Fruit fly (Drosophila melanogaster) whole organism, pupa: ENCODE results near the gene spg.

ENCODE experiments used
- CG10348 ChIP-seq: fragments of 200-800 bp; sonication (Bioruptor generic); IDR thresholded peaks from 2 replicates; pipeline ENCODE4 v1.3.6; 2022; ENCODE audit warnings: missing biosample characterization, missing genetic modification characterization
- CG12605 ChIP-seq: fragments of 200-800 bp; sonication (Bioruptor generic); IDR thresholded peaks from 2 replicates; pipeline ENCODE4 v1.3.6; 2022; ENCODE audit warnings: missing biosample characterization, missing genetic modification characterization
- CG13204 ChIP-seq: fragments of 200-800 bp; sonication (Bioruptor generic); optimal IDR thresholded peaks from 2 replicates; lab custom pipeline; 2018; ENCODE audit warnings: missing biosample characterization, mild to moderate bottlenecking, missing genetic modification characterization, moderate library complexity
- CG17806 ChIP-seq: fragments of 200-800 bp; sonication (Bioruptor generic); optimal IDR thresholded peaks from 2 replicates; lab custom pipeline; 2018; ENCODE audit warnings: missing biosample characterization, mild to moderate bottlenecking, missing genetic modification characterization, moderate library complexity
- CG34367 ChIP-seq: fragments of 200-800 bp; sonication (Bioruptor generic); optimal IDR thresholded peaks from 2 replicates; lab custom pipeline; 2018; ENCODE audit warnings: missing biosample characterization, mild to moderate bottlenecking, missing genetic modification characterization
- CG4496 ChIP-seq: fragments of 200-800 bp; sonication (Bioruptor generic); IDR thresholded peaks from 3 replicates; pipeline ENCODE4 v1.3.6; 2022; ENCODE audit warnings: missing biosample characterization, missing genetic modification characterization
- CG8301 ChIP-seq: fragments of 200-800 bp; sonication (Bioruptor generic); optimal IDR thresholded peaks from 2 replicates; lab custom pipeline; 2018; ENCODE audit warnings: missing biosample characterization, mild to moderate bottlenecking, missing genetic modification characterization
- D1 ChIP-seq: fragments of 200-800 bp; sonication (Bioruptor generic); optimal IDR thresholded peaks from 2 replicates; lab custom pipeline; 2018; ENCODE audit warnings: missing biosample characterization, mild to moderate bottlenecking, missing genetic modification characterization, moderate library complexity
- EcR ChIP-seq: fragments of 200-800 bp; sonication (Bioruptor generic); optimal IDR thresholded peaks from 3 replicates; lab custom pipeline; 2019; ENCODE audit warnings: missing biosample characterization, missing genetic modification characterization, mild to moderate bottlenecking, moderate library complexity, missing genetic modification reagents
- Ets98B ChIP-seq: fragments of 200-800 bp; sonication (Bioruptor generic); IDR thresholded peaks from 2 replicates; pipeline ENCODE4 v1.3.6; 2022; ENCODE audit warnings: missing biosample characterization, missing genetic modification characterization
- Pif1A ChIP-seq: fragments of 200-800 bp; sonication (Bioruptor generic); optimal IDR thresholded peaks from 3 replicates; lab custom pipeline; 2016; ENCODE audit warnings: missing biosample characterization, missing genetic modification characterization
- fd96Ca ChIP-seq: fragments of 200-800 bp; sonication (Bioruptor generic); IDR thresholded peaks from 3 replicates; pipeline ENCODE4 v1.3.6; 2022; ENCODE audit warnings: missing biosample characterization, missing genetic modification characterization
- gl ChIP-seq: fragments of 200-800 bp; sonication (Bioruptor generic); optimal IDR thresholded peaks from 2 replicates; lab custom pipeline; 2018; ENCODE audit warnings: missing biosample characterization, mild to moderate bottlenecking, missing genetic modification characterization
- rn ChIP-seq: fragments of 200-800 bp; sonication (Bioruptor generic); IDR thresholded peaks from 2 replicates; pipeline ENCODE4 v1.3.6; 2022; ENCODE audit warnings: missing biosample characterization, missing genetic modification characterization

dm6 chr3R:28844611-28845376 is at the start of gene spg, which contains the start of gene Apc:
- TF ChIP-seq CG12605 (peak; percentile 45; the same call in 1 of the 2 replicates), EcR (GFP tag; lab: Kevin White, UChicago) (no peak), CG8301 (no peak), rn (GFP tag; lab: Robert Waterston, UW) (no peak), CG34367 (tag; lab: Kevin White, UChicago) (no peak), CG10348 (no peak), D1 (tag; lab: Kevin White, UChicago) (no peak), fd96Ca (GFP tag; lab: Robert Waterston, UW) (peak; percentile 51; the same call in 1 of the 3 replicates), CG17806 (no peak), CG4496 (GFP tag; lab: Robert Waterston, UW) (no peak; the same call in 2 of the 3 replicates), gl (tag; lab: Kevin White, UChicago) (no peak), Ets98B (GFP tag; lab: Robert Waterston, UW) (peak; percentile 69), Pif1A (peak; percentile 53), CG13204 (GFP tag; lab: Kevin White, UChicago) (no peak)
